Fruit fly (Drosophila melanogaster) whole organism, embryonic: Measurements from ENCODE around the gene CG15358.
A peak's percentile ranks its signal among the peaks of the same experiment; 100 is the strongest.

Experiments used
- Antp ChIP-seq: fragments of 200-800 bp; sonication (Bioruptor generic); optimal IDR thresholded peaks from 3 replicates; lab custom pipeline; 2016; ENCODE audit warnings: missing biosample characterization, missing genetic modification characterization
- CG11085 ChIP-seq: fragments of 200-800 bp; sonication (Bioruptor generic); IDR thresholded peaks from 2 replicates; pipeline ENCODE4 v1.3.6; 2022; ENCODE audit warnings: missing biosample characterization, missing genetic modification characterization
- CG12391 ChIP-seq: fragments of 200-800 bp; sonication (Bioruptor generic); optimal IDR thresholded peaks from 3 replicates; lab custom pipeline; 2018; ENCODE audit warnings: missing biosample characterization, mild to moderate bottlenecking, missing genetic modification characterization, moderate library complexity
- CG14441 ChIP-seq: fragments of 200-800 bp; sonication (Bioruptor generic); IDR thresholded peaks from 2 replicates; pipeline ENCODE4 v1.3.6; 2022; ENCODE audit warnings: missing biosample characterization, missing genetic modification characterization
- CG15269 ChIP-seq: fragments of 200-800 bp; sonication (Bioruptor generic); optimal IDR thresholded peaks from 2 replicates; lab custom pipeline; 2018; ENCODE audit warnings: missing biosample characterization, mild to moderate bottlenecking, missing genetic modification characterization, moderate library complexity
- CG1529 ChIP-seq: fragments of 200-800 bp; sonication (Bioruptor generic); optimal IDR thresholded peaks from 3 replicates; lab custom pipeline; 2018; ENCODE audit warnings: missing biosample characterization, missing genetic modification characterization
- CG17802 ChIP-seq: fragments of 200-800 bp; sonication (Bioruptor generic); optimal IDR thresholded peaks from 2 replicates; lab custom pipeline; 2018; ENCODE audit warnings: missing biosample characterization, mild to moderate bottlenecking, missing genetic modification characterization, moderate library complexity
- CG2712 ChIP-seq: fragments of 200-800 bp; optimal IDR thresholded peaks from 3 replicates; lab custom pipeline; 2019; ENCODE audit warnings: missing biosample characterization, mild to moderate bottlenecking, missing genetic modification characterization, moderate library complexity
- CG31365 ChIP-seq: fragments of 200-800 bp; sonication (Bioruptor generic); optimal IDR thresholded peaks from 2 replicates; lab custom pipeline; 2018; ENCODE audit warnings: missing biosample characterization, mild to moderate bottlenecking, missing genetic modification characterization
- CG31388 ChIP-seq: fragments of 200-800 bp; sonication (Bioruptor generic); optimal IDR thresholded peaks from 2 replicates; lab custom pipeline; 2016; ENCODE audit warnings: missing biosample characterization, missing genetic modification characterization
- CG3163 ChIP-seq: fragments of 200-800 bp; sonication (Bioruptor generic); optimal IDR thresholded peaks from 3 replicates; lab custom pipeline; 2016; ENCODE audit warnings: missing biosample characterization, missing genetic modification characterization
- CG32532 ChIP-seq: fragments of 200-800 bp; sonication (Bioruptor generic); IDR thresholded peaks from 2 replicates; pipeline ENCODE4 v1.3.6; 2022; ENCODE audit warnings: missing biosample characterization, missing genetic modification characterization
- CG34422 ChIP-seq: fragments of 200-800 bp; sonication (Bioruptor generic); IDR thresholded peaks from 3 replicates; pipeline ENCODE4 v1.3.6; 2022; ENCODE audit warnings: missing biosample characterization, missing genetic modification characterization
- CG42726 ChIP-seq: fragments of 200-800 bp; sonication (Bioruptor generic); IDR thresholded peaks from 2 replicates; pipeline ENCODE4 v1.3.6; 2022; ENCODE audit warnings: missing biosample characterization, missing genetic modification characterization; ENCODE audit not compliant: partially characterized antibody
- CG6683 ChIP-seq: fragments of 200-800 bp; sonication (Bioruptor generic); optimal IDR thresholded peaks from 2 replicates; lab custom pipeline; 2017; ENCODE audit warnings: missing biosample characterization, mild to moderate bottlenecking, missing genetic modification characterization, missing genetic modification reagents
- CG8089 ChIP-seq: fragments of 200-800 bp; sonication (Bioruptor generic); optimal IDR thresholded peaks from 3 replicates; lab custom pipeline; 2016; ENCODE audit warnings: missing biosample characterization, missing genetic modification characterization
- CG8388 ChIP-seq: fragments of 200-800 bp; sonication (Bioruptor generic); optimal IDR thresholded peaks from 2 replicates; lab custom pipeline; 2019; ENCODE audit warnings: missing biosample characterization, mild to moderate bottlenecking, missing genetic modification characterization, moderate library complexity
- CG8944 ChIP-seq: fragments of 200-800 bp; sonication (Bioruptor generic); optimal IDR thresholded peaks from 3 replicates; lab custom pipeline; 2016; ENCODE audit warnings: missing biosample characterization, missing genetic modification characterization
- Dbx ChIP-seq: fragments of 200-800 bp; sonication (Bioruptor generic); IDR thresholded peaks from 3 replicates; pipeline ENCODE4 v1.3.6; 2022; ENCODE audit warnings: missing biosample characterization, missing genetic modification characterization
- E2f2 ChIP-seq: fragments of 200-800 bp; sonication (Bioruptor generic); IDR thresholded peaks from 2 replicates; pipeline ENCODE4 v1.3.6; 2022; ENCODE audit warnings: missing biosample characterization, missing genetic modification characterization
- Ets65A ChIP-seq: fragments of 200-800 bp; sonication (Bioruptor generic); peaks from one replicate; lab custom pipeline; 2016; ENCODE audit warnings: missing biosample characterization, missing genetic modification characterization
- Hr51 ChIP-seq, 2 experiments: fragments of 200-800 bp; sonication (Bioruptor generic); optimal IDR thresholded peaks; 2 replicates in 1 of 2; 3 replicates in 1 of 2; lab custom pipeline; 2016 to 2018; ENCODE audit warnings: missing biosample characterization in 2 of 2, missing genetic modification characterization in 2 of 2, mild to moderate bottlenecking in 1 of 2, moderate library complexity in 1 of 2
- Hr78 ChIP-seq, 2 experiments: fragments of 200-800 bp in 1 of 2; fragments of >200 bp in 1 of 2; sonication (Bioruptor generic) in 1 of 2; optimal IDR thresholded peaks; 2 replicates each; lab custom pipeline; 2017 to 2019; ENCODE audit warnings: missing biosample characterization in 2 of 2, missing genetic modification characterization in 2 of 2, mild to moderate bottlenecking in 1 of 2, moderate library complexity in 1 of 2
- Kr ChIP-seq: fragments of 200-800 bp; sonication (Bioruptor generic); optimal IDR thresholded peaks from 2 replicates; lab custom pipeline; 2017; ENCODE audit warnings: missing biosample characterization, mild to moderate bottlenecking, missing genetic modification characterization
- Meics ChIP-seq: fragments of 200-800 bp; sonication (Bioruptor generic); optimal IDR thresholded peaks from 2 replicates; lab custom pipeline; 2017; ENCODE audit warnings: missing biosample characterization, mild to moderate bottlenecking, missing genetic modification characterization
- NC2α ChIP-seq: fragments of 200-800 bp; sonication (Bioruptor generic); optimal IDR thresholded peaks from 2 replicates; lab custom pipeline; 2016; ENCODE audit warnings: missing biosample characterization, missing genetic modification characterization
- Neu2 ChIP-seq: fragments of 200-800 bp; sonication (Bioruptor generic); optimal IDR thresholded peaks from 3 replicates; lab custom pipeline; 2016; ENCODE audit warnings: missing biosample characterization, missing genetic modification characterization, borderline replicate concordance
- Pdp1 ChIP-seq, 2 experiments: fragments of 200-800 bp; sonication (Bioruptor generic); optimal IDR thresholded peaks; 3 replicates each; lab custom pipeline; 2016; ENCODE audit warnings: missing biosample characterization in 2 of 2, missing genetic modification characterization in 2 of 2, mild to moderate bottlenecking in 1 of 2, moderate library complexity in 1 of 2
- ab ChIP-seq: fragments of 200-800 bp; sonication (Bioruptor generic); optimal IDR thresholded peaks from 2 replicates; lab custom pipeline; 2016; ENCODE audit warnings: missing biosample characterization, missing genetic modification characterization
- ase ChIP-seq: fragments of 200-800 bp; sonication (Bioruptor generic); IDR thresholded peaks from 3 replicates; pipeline ENCODE4 v1.3.6; 2022; ENCODE audit warnings: missing biosample characterization, missing genetic modification characterization
- chinmo ChIP-seq: fragments of 200-800 bp; sonication (Bioruptor generic); IDR thresholded peaks from 4 replicates; pipeline ENCODE4 v1.3.6; 2022; ENCODE audit warnings: missing biosample characterization, missing genetic modification characterization; ENCODE audit not compliant: partially characterized antibody
- crol ChIP-seq: fragments of 200-800 bp; sonication (Bioruptor generic); IDR thresholded peaks from 2 replicates; pipeline ENCODE4 v1.3.6; 2022; ENCODE audit warnings: missing biosample characterization, missing genetic modification characterization
- dysf ChIP-seq: fragments of 200-800 bp; sonication (Bioruptor generic); IDR thresholded peaks from 3 replicates; pipeline ENCODE4 v1.3.6; 2022; ENCODE audit warnings: missing biosample characterization, missing genetic modification characterization
- gcm ChIP-seq: fragments of 200-800 bp; sonication (Bioruptor generic); optimal IDR thresholded peaks from 2 replicates; lab custom pipeline; 2019; ENCODE audit warnings: missing biosample characterization, mild to moderate bottlenecking, missing genetic modification characterization, moderate library complexity
- gem ChIP-seq: fragments of 200-800 bp; sonication (Bioruptor generic); optimal IDR thresholded peaks from 2 replicates; lab custom pipeline; 2019; ENCODE audit warnings: missing biosample characterization, mild to moderate bottlenecking, missing genetic modification characterization, moderate library complexity
- gsb ChIP-seq: fragments of 200-800 bp; sonication (Bioruptor generic); IDR thresholded peaks from 2 replicates; pipeline ENCODE4 v1.3.6; 2022; ENCODE audit warnings: missing biosample characterization, missing genetic modification characterization
- her ChIP-seq: fragments of 200-800 bp; sonication (Bioruptor generic); optimal IDR thresholded peaks from 2 replicates; lab custom pipeline; 2016; ENCODE audit warnings: missing biosample characterization, missing genetic modification characterization
- jing ChIP-seq: fragments of 200-800 bp; sonication (Bioruptor generic); optimal IDR thresholded peaks from 2 replicates; lab custom pipeline; 2018; ENCODE audit warnings: missing biosample characterization, mild to moderate bottlenecking, missing genetic modification characterization
- jumu ChIP-seq: fragments of 200-800 bp; sonication (Bioruptor generic); optimal IDR thresholded peaks from 3 replicates; lab custom pipeline; 2016; ENCODE audit warnings: missing biosample characterization, missing genetic modification characterization
- maf-S ChIP-seq: fragments of 200-800 bp; sonication (Bioruptor generic); optimal IDR thresholded peaks from 2 replicates; lab custom pipeline; 2016; ENCODE audit warnings: missing biosample characterization, missing genetic modification characterization
- oc ChIP-seq: fragments of 200-800 bp; sonication (Bioruptor generic); optimal IDR thresholded peaks from 2 replicates; lab custom pipeline; 2018; ENCODE audit warnings: missing biosample characterization, mild to moderate bottlenecking, missing genetic modification characterization, moderate library complexity
- pan ChIP-seq, 4 experiments: fragments of >200 bp in 3 of 4; fragments of 200-800 bp in 1 of 4; sonication (Bioruptor generic) in 1 of 4; optimal IDR thresholded peaks in 3 of 4; IDR thresholded peaks in 1 of 4; 2 replicates each; pipeline versions ENCODE4 v1.3.6 to Lab custom; 2017 to 2022; ENCODE audit warnings: missing biosample characterization in 2 of 4, missing genetic modification characterization in 2 of 4, mixed read lengths in 1 of 4
- run ChIP-seq: fragments of 200-800 bp; sonication (Bioruptor generic); optimal IDR thresholded peaks from 3 replicates; lab custom pipeline; 2018; ENCODE audit warnings: missing biosample characterization, mild to moderate bottlenecking, missing genetic modification characterization
- sima ChIP-seq: fragments of 200-800 bp; sonication (Bioruptor generic); optimal IDR thresholded peaks from 2 replicates; lab custom pipeline; 2016; ENCODE audit warnings: missing biosample characterization, missing genetic modification characterization
- slbo ChIP-seq: fragments of 200-800 bp; sonication (Bioruptor generic); IDR thresholded peaks from 2 replicates; pipeline ENCODE4 v1.3.6; 2022; ENCODE audit warnings: missing biosample characterization, missing genetic modification characterization

Gene CG15358

dm6 chr2L:1925917-1926864 is 43.2 kb upstream of the CG15358 start (continued):
- TF ChIP-seq dysf (GFP tag; lab: Robert Waterston, UW), result peak; percentile 31; the same call in 1 of the 3 replicates
- no peak for TF ChIP-seq CG17802
- TF ChIP-seq Hr51 (GFP tag; optimal IDR thresholded peaks at IDR 0.05; lab: Kevin White, UChicago), result peak in 1 of 2 experiments; percentile 9
- peak; percentile 62 for TF ChIP-seq gcm (GFP tag; lab: Kevin White, UChicago)
- TF ChIP-seq CG32532 (GFP tag; lab: Robert Waterston, UW), result no peak
- peak; percentile 48 for TF ChIP-seq gem (tag; lab: Kevin White, UChicago)
- peak; percentile 31 for TF ChIP-seq CG12391 (tag; lab: Kevin White, UChicago)
- peak; percentile 6 for TF ChIP-seq CG8388 (GFP tag; lab: Kevin White, UChicago)
- TF ChIP-seq pan (optimal IDR thresholded peaks at IDR 0.05; lab: Kevin White, UChicago), result no peak
- TF ChIP-seq pan (GFP tag; optimal IDR thresholded peaks at IDR 0.05 in 1 of 2, IDR thresholded peaks at IDR 0.05 in 1 of 2), result peak in 1 of 2 experiments; percentile 54
- peak; percentile 48; the same call in 1 of the 3 replicates for TF ChIP-seq ase (GFP tag; lab: Robert Waterston, UW)
- TF ChIP-seq CG15269 (tag; lab: Kevin White, UChicago), result peak; percentile 3
- TF ChIP-seq CG34422 (GFP tag; lab: Robert Waterston, UW), result 0 out of 3 replicates have a peak, but pooled peaks have one; percentile 28
- TF ChIP-seq CG2712 (tag; lab: Kevin White, UChicago), result peak; percentile 56
- TF ChIP-seq slbo (GFP tag; lab: Robert Waterston, UW), result peak; percentile 17; the same call in 1 of the 2 replicates

DNA sequence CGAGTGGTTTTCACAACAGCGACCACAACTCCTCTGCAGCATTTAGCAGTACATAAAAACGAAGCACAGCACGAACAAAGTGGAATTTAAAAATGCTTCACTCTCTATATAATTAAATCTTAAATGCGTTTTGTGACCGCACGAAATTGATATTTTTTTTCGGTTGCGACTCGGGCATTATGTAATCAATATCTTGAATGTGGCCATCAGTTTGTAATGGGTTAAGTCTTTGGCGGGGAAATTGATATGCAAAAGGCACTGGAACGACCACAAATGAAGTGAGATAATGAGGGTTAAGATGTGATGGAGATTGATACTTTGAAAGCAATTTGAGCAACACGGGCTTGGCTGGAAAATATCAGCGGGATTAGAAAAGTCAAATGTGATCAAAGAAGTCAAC is 40.8 kb upstream of the CG15358 start:
- no peak for TF ChIP-seq Ets65A (GFP tag; lab: Kevin White, UChicago)
- TF ChIP-seq oc, result peak; percentile 55
- peak; percentile 0 for TF ChIP-seq run (tag; lab: Kevin White, UChicago)
- peak in 1 of 2 experiments; percentile 88 for TF ChIP-seq Pdp1 (GFP tag; optimal IDR thresholded peaks at IDR 0.05; lab: Kevin White, UChicago)
- TF ChIP-seq CG11085 (GFP tag; lab: Robert Waterston, UW), result 0 out of 2 replicates have a peak, but pooled peaks have one; percentile 23
- TF ChIP-seq, all 482 proteins: peak for 4

DNA sequence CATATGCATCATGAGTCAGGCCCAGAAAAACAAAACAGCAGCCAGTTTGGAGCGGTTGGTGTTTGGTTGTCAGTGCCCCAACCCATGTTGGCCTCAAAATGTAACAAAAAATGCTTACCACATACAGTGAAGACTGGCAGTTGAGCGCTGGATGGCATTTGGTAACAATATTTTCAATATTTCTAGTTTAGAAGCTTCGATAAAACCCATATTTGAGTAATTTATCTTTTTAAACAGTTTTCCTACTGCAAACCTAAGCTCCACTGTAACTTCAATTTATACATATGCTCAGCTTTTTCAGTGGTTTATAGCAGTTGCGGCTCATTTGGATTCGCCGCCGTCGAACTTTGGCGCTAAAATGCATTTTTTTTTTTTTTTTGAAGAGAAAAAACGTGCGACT is 33.4 kb upstream of the CG15358 start:
- TF ChIP-seq chinmo (GFP tag; lab: Robert Waterston, UW) (no peak), gsb (GFP tag; lab: Robert Waterston, UW) (no peak), Meics (GFP tag; lab: Kevin White, UChicago) (no peak), jing (GFP tag; lab: Kevin White, UChicago) (no peak), CG31365 (tag; lab: Kevin White, UChicago) (no peak), crol (no peak), Kr (GFP tag; lab: Kevin White, UChicago) (no peak), CG31388 (no peak), CG8089 (GFP tag; lab: Kevin White, UChicago) (no peak), CG42726 (no peak), NC2α (GFP tag; lab: Kevin White, UChicago) (no peak), Dbx (GFP tag; lab: Robert Waterston, UW) (no peak), CG3163 (no peak), CG14441 (peak; percentile 70), ab (GFP tag; lab: Kevin White, UChicago) (no peak), CG6683 (GFP tag; lab: Kevin White, UChicago) (no peak), CG8944 (GFP tag; lab: Kevin White, UChicago) (peak; percentile 10), maf-S (GFP tag; lab: Kevin White, UChicago) (no peak), sima (GFP tag; lab: Kevin White, UChicago) (no peak), Neu2 (GFP tag; lab: Kevin White, UChicago) (no peak), CG1529 (peak; percentile 16), jumu (GFP tag; lab: Kevin White, UChicago) (no peak), Hr78 (GFP tag; optimal IDR thresholded peaks at IDR 0.05; lab: Kevin White, UChicago) (no peak), her (no peak), Antp (no peak), E2f2 (GFP tag; lab: Robert Waterston, UW) (peak; percentile 35; the same call in 1 of the 2 replicates)
